Worm (Caenorhabditis elegans): Measurements from ENCODE around the gene ceh-75.

ce11 chrV:9909624-9910023, 11.5 kb upstream of the ceh-75 start:
- TF ChIP-seq zag-1 (tag; optimal IDR thresholded peaks at IDR 0.05) (no peak), unc-130 (tag; optimal IDR thresholded peaks at IDR 0.05) (no peak)

Data from whole organism, L1 larva.